Fruit fly (Drosophila melanogaster) whole organism, prepupa: Measurements from ENCODE around the gene CG13096.

ENCODE experiments used
- cyc ChIP-seq: fragments of 200-800 bp; sonication (Bioruptor generic); optimal IDR thresholded peaks from 3 replicates; lab custom pipeline; 2016; ENCODE audit warnings: missing biosample characterization, missing genetic modification characterization
- spab ChIP-seq: fragments of 200-800 bp; sonication (Bioruptor generic); optimal IDR thresholded peaks from 2 replicates; lab custom pipeline; 2017; ENCODE audit warnings: missing biosample characterization, mild to moderate bottlenecking, missing genetic modification characterization, missing genetic modification reagents

DNA sequence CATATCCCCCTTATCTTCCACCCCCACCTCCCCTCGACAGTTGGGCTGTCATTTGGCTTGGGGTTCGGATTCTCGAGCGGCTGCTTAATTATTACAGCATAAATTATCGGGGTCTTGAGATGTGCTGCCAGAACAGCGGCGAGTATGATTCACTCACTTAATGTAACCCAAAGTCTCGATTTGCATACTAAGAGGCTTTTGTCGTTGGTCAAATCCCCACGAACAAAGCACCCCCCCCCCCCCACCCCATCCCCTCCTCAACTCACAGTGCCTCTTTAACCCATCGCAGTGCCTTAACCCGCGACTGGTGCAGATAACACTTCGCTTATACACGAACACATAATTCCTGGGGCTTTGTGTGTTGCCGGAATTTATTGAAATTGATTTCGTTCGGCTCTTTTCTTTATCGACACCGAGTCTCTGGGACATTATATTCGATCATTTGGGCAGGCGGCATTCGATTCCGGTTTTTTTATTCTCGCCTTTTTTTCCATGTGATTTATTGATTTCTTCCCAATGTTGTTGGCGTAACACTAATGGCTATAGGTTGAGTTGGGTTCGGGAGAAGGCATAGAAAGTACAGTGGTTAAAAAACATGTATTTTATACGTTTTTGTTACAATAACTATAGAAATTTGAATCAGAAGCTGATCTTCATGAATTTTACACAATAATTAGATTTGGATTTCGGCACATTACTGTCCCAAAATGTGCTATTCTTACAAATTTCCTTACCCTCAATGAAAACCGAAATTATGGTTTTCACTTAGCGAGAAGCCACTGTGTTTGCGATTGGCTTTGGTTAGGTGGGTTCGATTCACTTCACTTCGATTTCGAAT is 42.3 kb upstream of the CG13096 start:
- TF ChIP-seq spab (GFP tag; lab: Kevin White, UChicago): no peak
- peak; percentile 1 for TF ChIP-seq cyc (GFP tag; lab: Kevin White, UChicago)
